Fruit fly (Drosophila melanogaster): ENCODE measurements around the gene CG10516.

The CG10516 gene

dm6 chr3L:15982783-15983432 is 14.9 kb downstream of the CG10516 start, which contains the start of the genes brm and Arl1 (continued):
- TF ChIP-seq CG4282 (GFP tag; optimal IDR thresholded peaks at IDR 0.05) = peak; percentile 51
- 0 out of 2 replicates have a peak, but pooled peaks have one; percentile 36 for TF ChIP-seq CG42726 (GFP tag; IDR thresholded peaks at IDR 0.05; ENCODE audit: partially characterized antibody)
- TF ChIP-seq BEAF-32 (GFP tag; optimal IDR thresholded peaks at IDR 0.05) = peak; percentile 64
- TF ChIP-seq rib (GFP tag; IDR thresholded peaks at IDR 0.05) = peak; percentile 99
- TF ChIP-seq Sox102F (GFP tag; optimal IDR thresholded peaks at IDR 0.05) = peak; percentile 98
- TF ChIP-seq lab (GFP tag; optimal IDR thresholded peaks at IDR 0.05) = peak; percentile 99
- peak; percentile 74 for TF ChIP-seq CHES-1-like (GFP tag; optimal IDR thresholded peaks at IDR 0.05)
- peak; percentile 98 for TF ChIP-seq ham (GFP tag; IDR thresholded peaks at IDR 0.05)
- no peak for TF ChIP-seq yki (optimal IDR thresholded peaks at IDR 0.05)
- no peak for TF ChIP-seq HLH4C (GFP tag; IDR thresholded peaks at IDR 0.05; ENCODE audit: partially characterized antibody)
- peak; percentile 98 for TF ChIP-seq CG12942 (GFP tag; optimal IDR thresholded peaks at IDR 0.05)
- TF ChIP-seq bsh (GFP tag; optimal IDR thresholded peaks at IDR 0.05) = peak; percentile 80 to 98
- peak; percentile 92 for TF ChIP-seq kah (GFP tag; optimal IDR thresholded peaks at IDR 0.05)
- peak; percentile 99 for TF ChIP-seq CG2199 (GFP tag; IDR thresholded peaks at IDR 0.05)
- TF ChIP-seq CG10321 (GFP tag; IDR thresholded peaks at IDR 0.05) = peak; percentile 85
- peak; percentile 95 for TF ChIP-seq dan (GFP tag; IDR thresholded peaks at IDR 0.05)
- TF ChIP-seq Bdp1 (GFP tag; optimal IDR thresholded peaks at IDR 0.05) = peak; percentile 83
- TF ChIP-seq CG17912 (GFP tag; optimal IDR thresholded peaks at IDR 0.05) = peak; percentile 98
- TF ChIP-seq Hmr (GFP tag; optimal IDR thresholded peaks at IDR 0.05) = peak; percentile 97
- peak; percentile 98 for TF ChIP-seq CG4424 (GFP tag; optimal IDR thresholded peaks at IDR 0.05)
- peak; percentile 98 for TF ChIP-seq fd96Cb (tag; optimal IDR thresholded peaks at IDR 0.05)
- TF ChIP-seq CG6765 (GFP tag; optimal IDR thresholded peaks at IDR 0.05) = peak; percentile 96
- no peak for TF ChIP-seq CG14965 (GFP tag; optimal IDR thresholded peaks at IDR 0.05; ENCODE audit: borderline replicate concordance)
- no peak for TF ChIP-seq CG34224 (GFP tag; IDR thresholded peaks at IDR 0.05; ENCODE audit: partially characterized antibody)
- peak; percentile 98 for TF ChIP-seq Med (GFP tag)
- TF ChIP-seq Spps (tag; optimal IDR thresholded peaks at IDR 0.05) = peak; percentile 95
- TF ChIP-seq croc (GFP tag; conservative IDR thresholded peaks at IDR 0.05) = peak; percentile 99
- TF ChIP-seq CG6272 (GFP tag; IDR thresholded peaks at IDR 0.05) = peak; percentile 99
- peak; percentile 94 for TF ChIP-seq trh (GFP tag; optimal IDR thresholded peaks at IDR 0.05)
- peak; percentile 97 for TF ChIP-seq Ravus (GFP tag; IDR thresholded peaks at IDR 0.05)
- TF ChIP-seq CG10543 (GFP tag; optimal IDR thresholded peaks at IDR 0.05) = peak; percentile 99
- TF ChIP-seq nom (GFP tag; optimal IDR thresholded peaks at IDR 0.05) = peak; percentile 91
- TF ChIP-seq CG10565 (GFP tag; optimal IDR thresholded peaks at IDR 0.05) = peak; percentile 87
- TF ChIP-seq CG10959 (GFP tag; IDR thresholded peaks at IDR 0.05) = peak; percentile 97
- TF ChIP-seq CG2120 (GFP tag; optimal IDR thresholded peaks at IDR 0.05) = peak; percentile 97
- peak; percentile 97 for TF ChIP-seq tio (GFP tag; optimal IDR thresholded peaks at IDR 0.05)
- TF ChIP-seq GATAe (GFP tag; conservative IDR thresholded peaks at IDR 0.05) = peak; percentile 99
- TF ChIP-seq gcm (GFP tag; optimal IDR thresholded peaks at IDR 0.05) = peak; percentile 94
- TF ChIP-seq CG4730 (GFP tag; IDR thresholded peaks at IDR 0.05) = peak; percentile 99
- TF ChIP-seq Hr78 (GFP tag; optimal IDR thresholded peaks at IDR 0.05) = no peak
- peak; percentile 100 for TF ChIP-seq dysf (GFP tag; IDR thresholded peaks at IDR 0.05)
- TF ChIP-seq Dip3 (GFP tag; optimal IDR thresholded peaks at IDR 0.05) = peak; percentile 90
- peak; percentile 98 for TF ChIP-seq CG1602 (GFP tag; optimal IDR thresholded peaks at IDR 0.05)
- TF ChIP-seq pum (GFP tag; optimal IDR thresholded peaks at IDR 0.05) = peak; percentile 88
- TF ChIP-seq nerfin-2 (GFP tag; IDR thresholded peaks at IDR 0.05; ENCODE audit: partially characterized antibody) = peak; percentile 14; the same call in 1 of the 2 replicates
- peak; percentile 99 for TF ChIP-seq sisA (GFP tag; IDR thresholded peaks at IDR 0.05)
- TF ChIP-seq bab2 (GFP tag; optimal IDR thresholded peaks at IDR 0.05) = peak; percentile 88
- TF ChIP-seq CG32772 (GFP tag; IDR thresholded peaks at IDR 0.05) = peak; percentile 99
- no peak for TF ChIP-seq HLHmδ (GFP tag; optimal IDR thresholded peaks at IDR 0.05)

Data from whole organism, embryonic.